Worm (Caenorhabditis elegans) whole organism, L1 larva: ENCODE results near the gene vps-33.1.

Experiments used
- C16A3.4 ChIP-seq: fragments of 150-350 bp; optimal IDR thresholded peaks from 2 replicates; lab custom pipeline; 2014; ENCODE audit warnings: missing biosample characterization, missing genetic modification characterization
- F16B12.6 ChIP-seq: fragments of 150-350 bp; optimal IDR thresholded peaks from 2 replicates; lab custom pipeline; 2014; ENCODE audit warnings: missing biosample characterization, missing genetic modification characterization
- alr-1 ChIP-seq: fragments of 200-800 bp; sonication (Bioruptor generic); optimal IDR thresholded peaks from 2 replicates; lab custom pipeline; 2018; ENCODE audit warnings: borderline replicate concordance, mild to moderate bottlenecking, missing genetic modification characterization, missing compliant biosample characterization
- aly-2 ChIP-seq: fragments of 150-350 bp; optimal IDR thresholded peaks from 2 replicates; lab custom pipeline; 2014; ENCODE audit warnings: missing biosample characterization, missing genetic modification characterization
- blmp-1 ChIP-seq: fragments of 150-350 bp; optimal IDR thresholded peaks from 2 replicates; lab custom pipeline; 2014; ENCODE audit warnings: missing biosample characterization, missing genetic modification characterization
- ceh-63 ChIP-seq: fragments of 200-800 bp; sonication (Bioruptor generic); optimal IDR thresholded peaks from 2 replicates; lab custom pipeline; 2018; ENCODE audit warnings: mild to moderate bottlenecking, missing genetic modification characterization, missing compliant biosample characterization
- ceh-8 ChIP-seq: fragments of 200-800 bp; sonication (Bioruptor generic); optimal IDR thresholded peaks from 2 replicates; lab custom pipeline; 2018; ENCODE audit warnings: mild to moderate bottlenecking, missing genetic modification characterization, moderate library complexity, missing compliant biosample characterization
- ceh-82 ChIP-seq, 3 experiments: fragments of 150-350 bp in 1 of 3; sonication (generic microtip) in 2 of 3; optimal IDR thresholded peaks; 2 replicates each; lab custom pipeline; 2014 to 2017; ENCODE audit warnings: missing biosample characterization in 3 of 3, missing genetic modification characterization in 3 of 3
- ceh-88 ChIP-seq: fragments of 200-800 bp; sonication (Bioruptor generic); IDR thresholded peaks from 2 replicates; pipeline ENCODE4 v1.3.6; 2022; ENCODE audit warnings: missing genetic modification characterization, missing compliant biosample characterization
- ceh-90 ChIP-seq: sonication (generic microtip); optimal IDR thresholded peaks from 2 replicates; lab custom pipeline; 2016; ENCODE audit warnings: missing genetic modification characterization, missing compliant biosample characterization
- dpl-1 ChIP-seq, 3 experiments: fragments of 150-350 bp in 2 of 3; sonication (generic microtip) in 1 of 3; optimal IDR thresholded peaks; 2 replicates each; lab custom pipeline; 2014 to 2017; ENCODE audit warnings: missing biosample characterization in 3 of 3, missing genetic modification characterization in 3 of 3, missing genetic modification reagents in 3 of 3
- efl-3 ChIP-seq: fragments of 200-800 bp; sonication (Bioruptor generic); optimal IDR thresholded peaks from 2 replicates; lab custom pipeline; 2018; ENCODE audit warnings: mild to moderate bottlenecking, missing genetic modification characterization, missing compliant biosample characterization
- egl-27 ChIP-seq, 2 experiments: fragments of 150-350 bp in 1 of 2; sonication (generic microtip); optimal IDR thresholded peaks; 3 replicates each; lab custom pipeline; 2017 to 2018; ENCODE audit warnings: missing biosample characterization in 2 of 2, missing genetic modification characterization in 2 of 2, missing genetic modification reagents in 2 of 2
- ets-5 ChIP-seq: fragments of 200-800 bp; sonication (Bioruptor generic); IDR thresholded peaks from 2 replicates; pipeline ENCODE4 v1.3.6; 2022; ENCODE audit warnings: missing genetic modification characterization, missing compliant biosample characterization
- fkh-10 ChIP-seq: sonication (generic microtip); optimal IDR thresholded peaks from 2 replicates; lab custom pipeline; 2017; ENCODE audit warnings: missing biosample characterization, missing genetic modification reagents, missing genetic modification characterization
- fkh-8 ChIP-seq: sonication (generic microtip); optimal IDR thresholded peaks from 2 replicates; lab custom pipeline; 2016; ENCODE audit warnings: mild to moderate bottlenecking, missing genetic modification characterization, missing compliant biosample characterization
- fos-1 ChIP-seq: fragments of 150-350 bp; optimal IDR thresholded peaks from 2 replicates; lab custom pipeline; 2014; ENCODE audit warnings: missing biosample characterization, missing genetic modification characterization
- grh-1 ChIP-seq: fragments of 200-800 bp; sonication (Bioruptor generic); IDR thresholded peaks from 2 replicates; pipeline ENCODE4 v1.3.6; 2022; ENCODE audit warnings: missing genetic modification reagents, missing genetic modification characterization, missing compliant biosample characterization
- hpl-2 ChIP-seq: fragments of 150-350 bp; optimal IDR thresholded peaks from 2 replicates; lab custom pipeline; 2014; ENCODE audit warnings: missing biosample characterization, missing genetic modification reagents, missing genetic modification characterization
- isw-1 ChIP-seq: fragments of 200-800 bp; sonication (Bioruptor generic); IDR thresholded peaks from 2 replicates; pipeline ENCODE4 v1.3.6; 2022; ENCODE audit warnings: missing genetic modification characterization, missing compliant biosample characterization
- lin-13 ChIP-seq: fragments of 150-350 bp; optimal IDR thresholded peaks from 2 replicates; lab custom pipeline; 2014; ENCODE audit warnings: missing biosample characterization, missing genetic modification reagents, missing genetic modification characterization
- lin-15B ChIP-seq: fragments of 150-350 bp; sonication (generic microtip); optimal IDR thresholded peaks from 3 replicates; lab custom pipeline; 2014; ENCODE audit warnings: missing biosample characterization, missing genetic modification characterization
- lin-35 ChIP-seq, 2 experiments: fragments of 150-350 bp; optimal IDR thresholded peaks; 2 replicates each; lab custom pipeline; 2014; ENCODE audit warnings: missing biosample characterization in 2 of 2, missing genetic modification characterization in 2 of 2, missing genetic modification reagents in 2 of 2
- lin-39 ChIP-seq: fragments of 150-350 bp; optimal IDR thresholded peaks from 2 replicates; lab custom pipeline; 2014; ENCODE audit warnings: missing biosample characterization, missing genetic modification reagents, missing genetic modification characterization
- mdl-1 ChIP-seq, 2 experiments: fragments of 150-350 bp; optimal IDR thresholded peaks; 2 replicates each; lab custom pipeline; 2014 to 2017; ENCODE audit warnings: missing biosample characterization in 2 of 2, missing genetic modification characterization in 2 of 2, inconsistent platforms in 1 of 2
- mef-2 ChIP-seq: fragments of 150-350 bp; optimal IDR thresholded peaks from 2 replicates; lab custom pipeline; 2014; ENCODE audit warnings: missing biosample characterization, missing genetic modification characterization
- nhr-237 ChIP-seq: fragments of 150-350 bp; optimal IDR thresholded peaks from 2 replicates; lab custom pipeline; 2014; ENCODE audit warnings: missing biosample characterization, missing genetic modification characterization
- nhr-47 ChIP-seq: sonication (generic microtip); optimal IDR thresholded peaks from 2 replicates; lab custom pipeline; 2016; ENCODE audit warnings: mild to moderate bottlenecking, missing genetic modification characterization, moderate library complexity, missing compliant biosample characterization
- nhr-71 ChIP-seq: sonication (generic microtip); optimal IDR thresholded peaks from 2 replicates; lab custom pipeline; 2016; ENCODE audit warnings: mild to moderate bottlenecking, missing genetic modification characterization, moderate library complexity, missing compliant biosample characterization
- nhr-76 ChIP-seq: sonication (generic microtip); optimal IDR thresholded peaks from 2 replicates; lab custom pipeline; 2017; ENCODE audit warnings: missing biosample characterization, missing genetic modification characterization
- nhr-84 ChIP-seq: sonication (generic microtip); optimal IDR thresholded peaks from 2 replicates; lab custom pipeline; 2017; ENCODE audit warnings: missing biosample characterization, missing genetic modification characterization
- nhr-90 ChIP-seq: sonication (generic microtip); optimal IDR thresholded peaks from 2 replicates; lab custom pipeline; 2016; ENCODE audit warnings: mild to moderate bottlenecking, missing genetic modification characterization, missing compliant biosample characterization; ENCODE audit not compliant: poor library complexity
- pag-3 ChIP-seq: sonication (generic microtip); optimal IDR thresholded peaks from 2 replicates; lab custom pipeline; 2017; ENCODE audit warnings: missing genetic modification characterization, mild to moderate bottlenecking, missing compliant biosample characterization, antibody characterized with exemption, borderline replicate concordance; ENCODE audit not compliant: insufficient read depth
- pax-3 ChIP-seq: fragments of 200-800 bp; sonication (Bioruptor generic); optimal IDR thresholded peaks from 2 replicates; lab custom pipeline; 2018; ENCODE audit warnings: mild to moderate bottlenecking, missing genetic modification characterization, moderate library complexity, missing compliant biosample characterization
- rnt-1 ChIP-seq: sonication (generic microtip); optimal IDR thresholded peaks from 2 replicates; lab custom pipeline; 2016; ENCODE audit warnings: mild to moderate bottlenecking, missing genetic modification characterization, moderate library complexity, missing compliant biosample characterization
- skn-1 ChIP-seq: fragments of 150-350 bp; optimal IDR thresholded peaks from 2 replicates; lab custom pipeline; 2014; ENCODE audit warnings: missing biosample characterization, missing genetic modification characterization
- snpc-4 ChIP-seq: fragments of 150-350 bp; optimal IDR thresholded peaks from 2 replicates; lab custom pipeline; 2014; ENCODE audit warnings: missing biosample characterization, missing genetic modification characterization
- snu-23 ChIP-seq: sonication (generic microtip); optimal IDR thresholded peaks from 2 replicates; lab custom pipeline; 2016; ENCODE audit warnings: missing genetic modification characterization, missing compliant biosample characterization
- sptf-1 ChIP-seq: fragments of 150-350 bp; optimal IDR thresholded peaks from 2 replicates; lab custom pipeline; 2014; ENCODE audit warnings: missing biosample characterization, missing genetic modification characterization
- sup-37 ChIP-seq: fragments of 200-800 bp; sonication (Bioruptor generic); optimal IDR thresholded peaks from 2 replicates; lab custom pipeline; 2018; ENCODE audit warnings: mild to moderate bottlenecking, missing genetic modification characterization, missing compliant biosample characterization
- tbx-2 ChIP-seq: sonication (generic microtip); optimal IDR thresholded peaks from 2 replicates; lab custom pipeline; 2016; ENCODE audit warnings: missing genetic modification characterization, missing compliant biosample characterization
- tlp-1 ChIP-seq: fragments of 150-350 bp; optimal IDR thresholded peaks from 2 replicates; lab custom pipeline; 2014; ENCODE audit warnings: missing biosample characterization, missing genetic modification characterization
- unc-130 ChIP-seq: fragments of 150-350 bp; optimal IDR thresholded peaks from 2 replicates; lab custom pipeline; 2017; ENCODE audit warnings: missing biosample characterization, missing genetic modification characterization, inconsistent platforms
- unc-30 ChIP-seq: sonication (generic microtip); optimal IDR thresholded peaks from 2 replicates; lab custom pipeline; 2017; ENCODE audit warnings: missing biosample characterization, missing genetic modification characterization
- unc-62 ChIP-seq: fragments of 150-350 bp; optimal IDR thresholded peaks from 2 replicates; lab custom pipeline; 2014; ENCODE audit warnings: missing biosample characterization, missing genetic modification reagents, missing genetic modification characterization
- unc-98 ChIP-seq: fragments of 200-800 bp; sonication (Bioruptor generic); IDR thresholded peaks from 2 replicates; pipeline ENCODE4 v1.3.6; 2022; ENCODE audit warnings: missing genetic modification characterization, missing compliant biosample characterization
- vab-15 ChIP-seq: sonication (generic microtip); optimal IDR thresholded peaks from 2 replicates; lab custom pipeline; 2017; ENCODE audit warnings: missing genotype, mild to moderate bottlenecking, missing genetic modification characterization, missing compliant biosample characterization
- zag-1 ChIP-seq: fragments of 150-350 bp; optimal IDR thresholded peaks from 2 replicates; lab custom pipeline; 2014; ENCODE audit warnings: missing biosample characterization, missing genetic modification characterization
- zip-4 ChIP-seq: fragments of 200-800 bp; sonication (Bioruptor generic); optimal IDR thresholded peaks from 2 replicates; lab custom pipeline; 2018; ENCODE audit warnings: mild to moderate bottlenecking, missing genetic modification characterization, moderate library complexity, missing compliant biosample characterization
- ztf-4 ChIP-seq: fragments of 150-350 bp; optimal IDR thresholded peaks from 2 replicates; lab custom pipeline; 2014; ENCODE audit warnings: missing biosample characterization, missing genetic modification characterization

Gene vps-33.1

ce11 chrIII:8739786-8740185 is 39.1 kb downstream of the vps-33.1 start (continued):
- no peak for TF ChIP-seq pax-3
- no peak for TF ChIP-seq ceh-82 (tag; optimal IDR thresholded peaks at IDR 0.05; lab: Kevin White, UChicago)
- TF ChIP-seq nhr-71: peak; percentile 38
- no peak for TF ChIP-seq ets-5 (GFP tag; lab: Robert Waterston, UW)
- TF ChIP-seq lin-39 (tag; lab: Kevin White, UChicago): no peak
- TF ChIP-seq fkh-10: no peak
- no peak for TF ChIP-seq skn-1 (tag; lab: Kevin White, UChicago)
- TF ChIP-seq snu-23 (GFP tag; lab: Kevin White, UChicago): peak; percentile 25
- no peak for TF ChIP-seq ztf-4
- TF ChIP-seq lin-15B (tag; lab: Kevin White, UChicago): no peak
- no peak for TF ChIP-seq nhr-84
- TF ChIP-seq lin-13 (GFP tag; lab: Kevin White, UChicago): no peak

ce11 chrIII:8741276-8741860 is 40.6 kb downstream of the vps-33.1 start, which contains the start of gene pdhk-2:
Gene pdhk-2 (minus strand): TSS chrIII:8741412.
- TF ChIP-seq isw-1: peak; percentile 92
- peak; percentile 82 for TF ChIP-seq zag-1 (tag; lab: Kevin White, UChicago)
- peak; percentile 97 for TF ChIP-seq C16A3.4 (tag; lab: Kevin White, UChicago)
- TF ChIP-seq ceh-63 (GFP tag; lab: Kevin White, UChicago): no peak
- TF ChIP-seq alr-1 (tag; lab: Kevin White, UChicago): no peak
- TF ChIP-seq nhr-76 (tag; lab: Kevin White, UChicago): no peak
- TF ChIP-seq efl-3 (GFP tag; lab: Kevin White, UChicago): peak; percentile 53
- TF ChIP-seq lin-35 (GFP tag; optimal IDR thresholded peaks at IDR 0.05; lab: Kevin White, UChicago): peak; percentile 99 to 100
- TF ChIP-seq F16B12.6: peak; percentile 66
- peak; percentile 80 for TF ChIP-seq blmp-1 (tag; lab: Kevin White, UChicago)
- TF ChIP-seq zip-4 (GFP tag; lab: Kevin White, UChicago): peak; percentile 89
- TF ChIP-seq egl-27 (tag; optimal IDR thresholded peaks at IDR 0.05; lab: Kevin White, UChicago): no peak
- peak in 1 of 2 experiments; percentile 85 for TF ChIP-seq mdl-1 (tag; optimal IDR thresholded peaks at IDR 0.05; lab: Kevin White, UChicago)
- TF ChIP-seq sup-37 (GFP tag; lab: Kevin White, UChicago): peak; percentile 91
- peak; percentile 91 for TF ChIP-seq pax-3
- peak; percentile 97 for TF ChIP-seq rnt-1 (tag; lab: Kevin White, UChicago)
- peak; percentile 89 for TF ChIP-seq ceh-8 (GFP tag; lab: Kevin White, UChicago)
- no peak for TF ChIP-seq sptf-1 (tag; lab: Kevin White, UChicago)
- TF ChIP-seq pag-3 (tag; lab: Kevin White, UChicago): no peak
- no peak for TF ChIP-seq unc-30 (tag; lab: Kevin White, UChicago)
- peak; percentile 97 for TF ChIP-seq tbx-2
- TF ChIP-seq fos-1 (tag; lab: Kevin White, UChicago): peak; percentile 86
- TF ChIP-seq unc-98 (GFP tag; lab: Robert Waterston, UW): peak; percentile 47; the same call in 1 of the 2 replicates
- TF ChIP-seq mef-2 (tag; lab: Kevin White, UChicago): peak; percentile 69
- TF ChIP-seq nhr-237 (tag; lab: Kevin White, UChicago): peak; percentile 45
- peak; percentile 98 for TF ChIP-seq grh-1
- TF ChIP-seq nhr-47: peak; percentile 97
- TF ChIP-seq ceh-90 (tag; lab: Kevin White, UChicago): peak; percentile 52
- peak; percentile 99 to 100 (median 99) for TF ChIP-seq dpl-1 (GFP tag; optimal IDR thresholded peaks at IDR 0.05; lab: Kevin White, UChicago)
- peak; percentile 91 for TF ChIP-seq fkh-8 (tag; lab: Kevin White, UChicago)
- TF ChIP-seq hpl-2 (GFP tag; lab: Kevin White, UChicago): peak; percentile 32
- TF ChIP-seq snpc-4 (tag; lab: Kevin White, UChicago): peak; percentile 84
- no peak for TF ChIP-seq tlp-1
- TF ChIP-seq unc-130 (tag; lab: Kevin White, UChicago): peak; percentile 80
- TF ChIP-seq ceh-88 (GFP tag; lab: Robert Waterston, UW): peak; percentile 78
- TF ChIP-seq fkh-10: peak; percentile 93
- no peak for TF ChIP-seq unc-62 (GFP tag; lab: Kevin White, UChicago)
- no peak for TF ChIP-seq nhr-84
- peak; percentile 97 for TF ChIP-seq nhr-90 (tag; lab: Kevin White, UChicago)
- TF ChIP-seq vab-15: peak; percentile 75
- TF ChIP-seq aly-2: peak; percentile 78
